Worm (Caenorhabditis elegans) whole organism, L3 larva: ENCODE measurements around the gene M04B2.4.

Source experiments
- R02D3.7 ChIP-seq: fragments of 150-350 bp; optimal IDR thresholded peaks from 2 replicates; lab custom pipeline; 2014; ENCODE audit warnings: missing biosample characterization, missing genetic modification characterization
- ZK546.5 ChIP-seq: sonication (generic microtip); optimal IDR thresholded peaks from 2 replicates; lab custom pipeline; 2017; ENCODE audit warnings: missing biosample characterization, missing genetic modification characterization
- aly-2 ChIP-seq: fragments of 150-350 bp; optimal IDR thresholded peaks from 2 replicates; lab custom pipeline; 2014; ENCODE audit warnings: missing biosample characterization, missing genetic modification characterization
- ama-1 ChIP-seq: fragments of 150-350 bp; optimal IDR thresholded peaks from 2 replicates; lab custom pipeline; 2018
- ceh-82 ChIP-seq: fragments of 150-350 bp; optimal IDR thresholded peaks from 2 replicates; lab custom pipeline; 2014; ENCODE audit warnings: missing biosample characterization, missing genetic modification characterization
- daf-12 ChIP-seq: fragments of 150-350 bp; optimal IDR thresholded peaks from 2 replicates; lab custom pipeline; 2014; ENCODE audit warnings: missing biosample characterization, missing genetic modification reagents, missing genetic modification characterization
- egl-27 ChIP-seq: sonication (generic microtip); optimal IDR thresholded peaks from 4 replicates; lab custom pipeline; 2017; ENCODE audit warnings: missing biosample characterization, missing genetic modification reagents, missing genetic modification characterization
- egl-5 ChIP-seq: fragments of 150-350 bp; optimal IDR thresholded peaks from 2 replicates; lab custom pipeline; 2017; ENCODE audit warnings: missing biosample characterization, missing genetic modification reagents, missing genetic modification characterization, inconsistent platforms
- elt-1 ChIP-seq: fragments of 150-350 bp; optimal IDR thresholded peaks from 2 replicates; lab custom pipeline; 2014; ENCODE audit warnings: missing biosample characterization, missing genetic modification characterization
- elt-2 ChIP-seq: sonication (generic microtip); optimal IDR thresholded peaks from 2 replicates; lab custom pipeline; 2016; ENCODE audit warnings: missing genetic modification reagents, mild to moderate bottlenecking, missing genetic modification characterization, missing compliant biosample characterization
- elt-3 ChIP-seq, 3 experiments: fragments of 150-350 bp in 1 of 3; sonication (generic microtip) in 2 of 3; optimal IDR thresholded peaks; 2 replicates in 2 of 3; 4 replicates in 1 of 3; lab custom pipeline; 2014 to 2017; ENCODE audit warnings: missing biosample characterization in 3 of 3, missing genetic modification characterization in 3 of 3
- eor-1 ChIP-seq, 2 experiments: fragments of 150-350 bp; optimal IDR thresholded peaks; 2 replicates each; lab custom pipeline; 2014 to 2018; ENCODE audit warnings: missing biosample characterization in 2 of 2, missing genetic modification characterization in 2 of 2
- fkh-2 ChIP-seq: fragments of 150-350 bp; optimal IDR thresholded peaks from 2 replicates; lab custom pipeline; 2014; ENCODE audit warnings: missing biosample characterization, missing genetic modification reagents, missing genetic modification characterization
- fos-1 ChIP-seq: fragments of 150-350 bp; optimal IDR thresholded peaks from 2 replicates; lab custom pipeline; 2014; ENCODE audit warnings: missing biosample characterization, missing genetic modification characterization
- jun-1 ChIP-seq: fragments of 150-350 bp; optimal IDR thresholded peaks from 2 replicates; lab custom pipeline; 2014; ENCODE audit warnings: missing biosample characterization, missing genetic modification reagents, missing genetic modification characterization
- lin-15B ChIP-seq: fragments of 150-350 bp; optimal IDR thresholded peaks from 2 replicates; lab custom pipeline; 2014; ENCODE audit warnings: missing biosample characterization, missing genetic modification characterization
- lin-39 ChIP-seq: fragments of 150-350 bp; optimal IDR thresholded peaks from 2 replicates; lab custom pipeline; 2018; ENCODE audit warnings: missing biosample characterization, missing genetic modification reagents, missing genetic modification characterization
- lsy-12 ChIP-seq: sonication (generic microtip); optimal IDR thresholded peaks from 2 replicates; lab custom pipeline; 2016; ENCODE audit warnings: mild to moderate bottlenecking, missing genetic modification characterization, missing compliant biosample characterization
- mml-1 ChIP-seq: fragments of 150-350 bp; sonication (generic microtip); optimal IDR thresholded peaks from 3 replicates; lab custom pipeline; 2014; ENCODE audit warnings: missing biosample characterization, missing genetic modification characterization
- nfya-1 ChIP-seq: sonication (generic microtip); optimal IDR thresholded peaks from 2 replicates; lab custom pipeline; 2017; ENCODE audit warnings: missing genetic modification characterization, mild to moderate bottlenecking, missing compliant biosample characterization, antibody characterized with exemption, moderate library complexity; ENCODE audit not compliant: insufficient read depth
- nhr-11 ChIP-seq: fragments of 150-350 bp; optimal IDR thresholded peaks from 2 replicates; lab custom pipeline; 2014; ENCODE audit warnings: missing biosample characterization, missing genetic modification characterization
- nhr-23 ChIP-seq: fragments of 150-350 bp; optimal IDR thresholded peaks from 2 replicates; lab custom pipeline; 2014; ENCODE audit warnings: missing biosample characterization, missing genetic modification reagents, missing genetic modification characterization
- nhr-237 ChIP-seq: fragments of 150-350 bp; optimal IDR thresholded peaks from 2 replicates; lab custom pipeline; 2014; ENCODE audit warnings: missing biosample characterization, missing genetic modification characterization
- nhr-25 ChIP-seq: sonication (generic microtip); optimal IDR thresholded peaks from 2 replicates; lab custom pipeline; 2017; ENCODE audit warnings: missing biosample characterization, missing genetic modification characterization
- nhr-43 ChIP-seq: sonication (generic microtip); optimal IDR thresholded peaks from 2 replicates; lab custom pipeline; 2016; ENCODE audit warnings: mild to moderate bottlenecking, missing genetic modification characterization, missing compliant biosample characterization; ENCODE audit not compliant: poor library complexity, severe bottlenecking
- nhr-67 ChIP-seq: fragments of 150-350 bp; optimal IDR thresholded peaks from 2 replicates; lab custom pipeline; 2014; ENCODE audit warnings: missing biosample characterization, missing genetic modification characterization
- nhr-76 ChIP-seq: fragments of 150-350 bp; sonication (generic microtip); optimal IDR thresholded peaks from 5 replicates; lab custom pipeline; 2014; ENCODE audit warnings: missing biosample characterization, missing genetic modification characterization
- nhr-77 ChIP-seq: fragments of 150-350 bp; optimal IDR thresholded peaks from 2 replicates; lab custom pipeline; 2014; ENCODE audit warnings: missing biosample characterization, missing genetic modification characterization
- pqm-1 ChIP-seq: fragments of 150-350 bp; optimal IDR thresholded peaks from 2 replicates; lab custom pipeline; 2017; ENCODE audit warnings: missing biosample characterization, missing genetic modification characterization, inconsistent platforms
- sea-2 ChIP-seq: fragments of 150-350 bp; sonication (generic microtip); optimal IDR thresholded peaks from 4 replicates; lab custom pipeline; 2014; ENCODE audit warnings: missing biosample characterization, missing genetic modification reagents, missing genetic modification characterization
- skn-1 ChIP-seq: fragments of 150-350 bp; optimal IDR thresholded peaks from 2 replicates; lab custom pipeline; 2014; ENCODE audit warnings: missing biosample characterization, missing genetic modification characterization
- snpc-4 ChIP-seq: fragments of 150-350 bp; optimal IDR thresholded peaks from 2 replicates; lab custom pipeline; 2014; ENCODE audit warnings: missing biosample characterization, missing genetic modification characterization
- tbx-2 ChIP-seq: sonication (generic microtip); optimal IDR thresholded peaks from 2 replicates; lab custom pipeline; 2016; ENCODE audit warnings: mild to moderate bottlenecking, missing genetic modification characterization, missing compliant biosample characterization
- unc-39 ChIP-seq: sonication (generic microtip); optimal IDR thresholded peaks from 4 replicates; lab custom pipeline; 2017; ENCODE audit warnings: missing biosample characterization, missing genetic modification characterization
- zag-1 ChIP-seq: fragments of 150-350 bp; optimal IDR thresholded peaks from 2 replicates; lab custom pipeline; 2014; ENCODE audit warnings: missing biosample characterization, missing genetic modification characterization
- ztf-4 ChIP-seq: fragments of 150-350 bp; optimal IDR thresholded peaks from 2 replicates; lab custom pipeline; 2014; ENCODE audit warnings: missing biosample characterization, missing genetic modification characterization

The M04B2.4 gene

DNA sequence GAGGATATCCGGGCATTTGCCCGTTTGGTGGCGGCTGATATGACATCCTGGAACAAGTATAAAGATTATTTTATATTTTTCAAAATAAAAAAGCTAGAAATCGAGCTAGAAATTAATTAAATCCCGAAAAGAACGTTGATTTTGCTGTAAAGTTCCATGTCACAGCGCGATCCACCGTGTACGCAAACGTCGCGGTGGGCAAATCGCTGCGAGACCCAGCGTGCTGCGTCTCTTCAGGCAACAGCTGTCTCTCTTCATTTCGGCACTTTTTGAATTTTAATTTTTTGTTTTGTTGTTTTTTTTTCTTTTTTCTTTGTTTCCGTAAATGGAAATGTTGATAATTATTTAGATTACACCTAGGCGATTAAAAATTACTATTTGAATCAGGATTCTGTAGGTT is 45.3 kb upstream of the M04B2.4 start, which contains the start of gene sec-24.1 (continued):
- TF ChIP-seq nhr-43 (peak; percentile 93), skn-1 (tag; lab: Kevin White, UChicago) (peak; percentile 86), aly-2 (tag; lab: Kevin White, UChicago) (peak; percentile 63), lin-15B (peak; percentile 78), nfya-1 (peak; percentile 97), lin-39 (tag; lab: Kevin White, UChicago) (peak; percentile 88), elt-3 (tag; optimal IDR thresholded peaks at IDR 0.05; lab: Kevin White, UChicago) (peak in 1 of 3 experiments; percentile 67), nhr-76 (no peak), ZK546.5 (no peak)

DNA sequence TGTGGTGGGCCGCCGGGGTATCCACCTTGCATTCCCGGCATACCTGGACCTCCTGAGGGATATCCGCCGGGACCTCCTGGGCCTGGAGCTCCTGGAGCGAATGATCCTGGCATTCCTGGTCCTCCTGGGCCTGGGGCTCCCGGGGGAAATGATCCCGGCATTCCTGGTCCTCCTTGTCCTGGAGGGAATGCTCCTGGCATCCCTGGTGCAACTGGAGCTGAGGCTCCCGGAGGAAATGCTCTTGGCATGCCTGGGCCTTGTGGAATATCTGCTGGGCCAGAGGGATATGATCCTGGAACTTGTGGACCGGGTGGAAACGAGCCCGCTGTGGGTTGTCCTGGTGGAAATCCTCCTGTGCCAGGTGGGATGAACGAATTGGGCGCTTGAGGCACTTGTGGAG is 44.2 kb upstream of the M04B2.4 start:
- TF ChIP-seq elt-1 (tag; lab: Kevin White, UChicago) (no peak), fos-1 (no peak), unc-39 (tag; lab: Kevin White, UChicago) (no peak), aly-2 (tag; lab: Kevin White, UChicago) (no peak)

ce11 chrIV:11563090-11563489 is 42.3 kb upstream of the M04B2.4 start:
- TF ChIP-seq lsy-12 (tag; lab: Kevin White, UChicago): no peak
- TF ChIP-seq ztf-4: no peak
- TF ChIP-seq ZK546.5: no peak
- TF ChIP-seq jun-1 (tag; lab: Kevin White, UChicago): no peak
- no peak for TF ChIP-seq elt-2 (tag; lab: Kevin White, UChicago)
- TF ChIP-seq eor-1 (tag; optimal IDR thresholded peaks at IDR 0.05; lab: Kevin White, UChicago): no peak
- no peak for TF ChIP-seq R02D3.7
- TF ChIP-seq, all 47 proteins: peak for 0

DNA sequence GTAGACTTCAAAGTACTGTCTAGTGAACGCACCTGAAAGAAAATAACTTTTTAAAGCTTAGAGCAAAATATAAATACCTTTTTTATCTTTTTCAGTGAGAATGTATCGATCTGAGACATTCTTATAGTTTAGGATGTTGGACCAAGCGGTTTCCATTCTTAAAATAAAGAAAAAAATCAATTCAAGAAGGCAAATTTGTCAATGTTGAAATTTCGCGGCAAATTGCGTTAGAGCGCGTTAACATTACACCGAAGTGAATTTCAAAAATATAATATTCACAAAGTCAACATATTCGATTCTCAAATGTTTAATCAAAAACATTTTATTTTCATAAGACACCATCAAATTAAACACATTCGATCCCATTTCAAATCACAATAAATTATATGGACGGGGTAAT is 40.8 kb upstream of the M04B2.4 start, which contains the start of gene F12F6.7:
Gene F12F6.7 (minus strand): TSS at position 157 of the 400 bp plus-strand sequence.
- TF ChIP-seq aly-2 (tag; lab: Kevin White, UChicago) (peak; percentile 79), fkh-2 (tag; lab: Kevin White, UChicago) (no peak)

- TF ChIP-seq daf-12 (no peak), elt-2 (tag; lab: Kevin White, UChicago) (no peak), ceh-82 (tag; lab: Kevin White, UChicago) (no peak), lin-15B (no peak), egl-5 (tag; lab: Kevin White, UChicago) (no peak), nhr-23 (tag; lab: Kevin White, UChicago) (peak; percentile 42), nhr-11 (tag; lab: Kevin White, UChicago) (no peak), fos-1 (no peak)
These were observed 31.0 kb upstream of the M04B2.4 start, which contains the start of gene col-128 for ce11 chrIV:11551813-11552212. Gene col-128 (minus strand): TSS chrIV:11551960.

ce11 chrIV:11549694-11550093 is 28.9 kb upstream of the M04B2.4 start:
- TF ChIP-seq nhr-77 (peak; percentile 0), sea-2 (GFP tag; lab: Kevin White, UChicago) (no peak), eor-1 (tag; optimal IDR thresholded peaks at IDR 0.05; lab: Kevin White, UChicago) (no peak), nhr-67 (no peak), fos-1 (no peak), nhr-25 (peak; percentile 49), skn-1 (tag; lab: Kevin White, UChicago) (peak; percentile 36), nhr-237 (tag; lab: Kevin White, UChicago) (no peak), lin-39 (tag; lab: Kevin White, UChicago) (peak; percentile 72), elt-2 (tag; lab: Kevin White, UChicago) (peak; percentile 39), lin-15B (peak; percentile 58), tbx-2 (peak; percentile 36), nfya-1 (peak; percentile 76), R02D3.7 (peak; percentile 10), nhr-11 (tag; lab: Kevin White, UChicago) (no peak), egl-5 (tag; lab: Kevin White, UChicago) (peak; percentile 39), nhr-43 (peak; percentile 79), zag-1 (tag; lab: Kevin White, UChicago) (no peak), ZK546.5 (no peak), egl-27 (tag; lab: Kevin White, UChicago) (peak; percentile 16), jun-1 (tag; lab: Kevin White, UChicago) (peak; percentile 75), daf-12 (no peak), nhr-23 (tag; lab: Kevin White, UChicago) (peak; percentile 73), ceh-82 (tag; lab: Kevin White, UChicago) (peak; percentile 66), mml-1 (tag; lab: Kevin White, UChicago) (no peak), ama-1 (lab: Kevin White, UChicago) (peak; percentile 51), lsy-12 (tag; lab: Kevin White, UChicago) (peak; percentile 65), pqm-1 (tag; lab: Kevin White, UChicago) (peak; percentile 24), snpc-4 (peak; percentile 9)
